Fruit fly (Drosophila melanogaster): Measurements from ENCODE around the gene CG13088.

dm6 chr2L:8442147-8442546, 46.6 kb upstream of the CG13088 start, which contains the start of gene CG31897:
- TF ChIP-seq CG8478 (optimal IDR thresholded peaks at IDR 0.05) (no peak), CTCF (optimal IDR thresholded peaks at IDR 0.05) (no peak)
